Worm (Caenorhabditis elegans): ENCODE data around the gene C09B9.85.

C09B9.85 gene

ce11 chrIV:5054297-5054696 is 28.8 kb upstream of the C09B9.85 start:
- TF ChIP-seq aha-1 (tag) (peak; percentile 35), lin-13 (GFP tag; optimal IDR thresholded peaks at IDR 0.05) (no peak)

- TF ChIP-seq ztf-7 (tag; optimal IDR thresholded peaks at IDR 0.05) (no peak), Y48G9A.11 (GFP tag; IDR thresholded peaks at IDR 0.05) (no peak), pqm-1 (tag; optimal IDR thresholded peaks at IDR 0.05) (no peak), ceh-62 (tag; optimal IDR thresholded peaks at IDR 0.05) (no peak), lim-7 (GFP tag; IDR thresholded peaks at IDR 0.05) (no peak), fkh-10 (GFP tag; optimal IDR thresholded peaks at IDR 0.05) (no peak), sdz-12 (GFP tag; optimal IDR thresholded peaks at IDR 0.05) (no peak), lin-13 (GFP tag; optimal IDR thresholded peaks at IDR 0.05) (no peak), lin-39 (tag; optimal IDR thresholded peaks at IDR 0.05) (no peak), spr-1 (tag; optimal IDR thresholded peaks at IDR 0.05) (no peak), vab-7 (GFP tag; IDR thresholded peaks at IDR 0.05) (no peak), mdl-1 (tag; optimal IDR thresholded peaks at IDR 0.05) (no peak), dmd-8 (GFP tag; IDR thresholded peaks at IDR 0.05) (no peak), ZK337.2 (GFP tag; IDR thresholded peaks at IDR 0.05) (no peak), Y5F2A.4 (GFP tag; optimal IDR thresholded peaks at IDR 0.05) (no peak), aha-1 (tag) (no peak), fos-1 (tag; optimal IDR thresholded peaks at IDR 0.05) (no peak)
Observed at ce11 chrIV:5045389-5045788, 19.8 kb upstream of the C09B9.85 start, which contains the start of gene hot-9. Gene hot-9, minus strand, starts transcription at chrIV:5045489.

ce11 chrIV:5038744-5039143 is 13.2 kb upstream of the C09B9.85 start:
- peak; percentile 65 for TF ChIP-seq T26A8.4 (GFP tag; IDR thresholded peaks at IDR 0.05)
- TF ChIP-seq Y105C5A.15 (GFP tag; IDR thresholded peaks at IDR 0.05) = peak; percentile 58; the same call in 1 of the 2 replicates
- TF ChIP-seq nhr-11 (tag; optimal IDR thresholded peaks at IDR 0.05) = no peak
- TF ChIP-seq duxl-1 (tag; optimal IDR thresholded peaks at IDR 0.05; ENCODE audit: poor library complexity) = no peak
- TF ChIP-seq dmd-9 (GFP tag; IDR thresholded peaks at IDR 0.05) = no peak
- TF ChIP-seq nhr-42 (GFP tag; IDR thresholded peaks at IDR 0.05) = no peak; the same call in 1 of the 2 replicates
- peak; percentile 88 for TF ChIP-seq ceh-44 (GFP tag; IDR thresholded peaks at IDR 0.05)
- no peak for TF ChIP-seq aha-1 (tag)
- TF ChIP-seq zag-1 (tag; optimal IDR thresholded peaks at IDR 0.05) = no peak
- peak; percentile 52 to 87; a peak in 1 of 4 replicates for TF ChIP-seq madf-5 (GFP tag; IDR thresholded peaks at IDR 0.05)
- TF ChIP-seq arid-1 (GFP tag; conservative IDR thresholded peaks at IDR 0.05) = peak; percentile 80
- peak; percentile 92 for TF ChIP-seq dmd-8 (GFP tag; IDR thresholded peaks at IDR 0.05)
- no peak for TF ChIP-seq pqm-1 (tag; optimal IDR thresholded peaks at IDR 0.05)
- peak; percentile 30 for TF ChIP-seq nhr-111 (GFP tag; optimal IDR thresholded peaks at IDR 0.05)
- no peak for TF ChIP-seq mdl-1 (tag; optimal IDR thresholded peaks at IDR 0.05)
- no peak for TF ChIP-seq mxl-3 (GFP tag; optimal IDR thresholded peaks at IDR 0.05)
- TF ChIP-seq pha-4 (GFP tag; IDR thresholded peaks at IDR 0.05) = peak; percentile 82
- TF ChIP-seq pha-4 (tag; optimal IDR thresholded peaks at IDR 0.05) = no peak
- peak; percentile 80 for TF ChIP-seq ctbp-1 (GFP tag; IDR thresholded peaks at IDR 0.05)
- peak; percentile 79; the same call in 1 of the 2 replicates for TF ChIP-seq F44E2.7 (GFP tag; IDR thresholded peaks at IDR 0.05)
- TF ChIP-seq daf-16 (GFP tag; optimal IDR thresholded peaks at IDR 0.05) = peak; percentile 9 to 60
- no peak for TF ChIP-seq daf-16 (tag; optimal IDR thresholded peaks at IDR 0.05)
- TF ChIP-seq ZK546.5 (tag; optimal IDR thresholded peaks at IDR 0.05) = no peak
- no peak for TF ChIP-seq lin-39 (tag; optimal IDR thresholded peaks at IDR 0.05)
- TF ChIP-seq snpc-1.2 (GFP tag; IDR thresholded peaks at IDR 0.05) = peak; percentile 99
- TF ChIP-seq F37D6.2 (tag; optimal IDR thresholded peaks at IDR 0.05) = no peak
- TF ChIP-seq nhr-25 (tag; optimal IDR thresholded peaks at IDR 0.05; ENCODE audit: borderline replicate concordance, insufficient read depth) = no peak
- no peak for TF ChIP-seq skn-1 (tag; optimal IDR thresholded peaks at IDR 0.05)
- 0 out of 2 replicates have a peak, but pooled peaks have one; percentile 5 for TF ChIP-seq ZK337.2 (GFP tag; IDR thresholded peaks at IDR 0.05)
- peak; percentile 69; the same call in 1 of the 2 replicates for TF ChIP-seq zfp-3 (GFP tag; conservative IDR thresholded peaks at IDR 0.05)
- peak; percentile 62; the same call in 1 of the 2 replicates for TF ChIP-seq mdt-29 (GFP tag; IDR thresholded peaks at IDR 0.05)
- TF ChIP-seq nhr-102 (tag; optimal IDR thresholded peaks at IDR 0.05) = no peak
- no peak for TF ChIP-seq tag-97 (GFP tag; IDR thresholded peaks at IDR 0.05)
- peak; percentile 54; the same call in 1 of the 2 replicates for TF ChIP-seq tra-1 (GFP tag; IDR thresholded peaks at IDR 0.05)
- no peak for TF ChIP-seq unc-62 (GFP tag; optimal IDR thresholded peaks at IDR 0.05 in 1 of 2)
- TF ChIP-seq unc-62 (tag; optimal IDR thresholded peaks at IDR 0.05) = no peak
- TF ChIP-seq daf-8 (GFP tag; IDR thresholded peaks at IDR 0.05) = no peak
